Worm (Caenorhabditis elegans) whole organism, early embryonic: Measurements from ENCODE around the gene fbxa-64.

Experiments used
- F13C5.2 ChIP-seq: sonication (generic microtip); optimal IDR thresholded peaks from 2 replicates; lab custom pipeline; 2017; ENCODE audit warnings: mild to moderate bottlenecking, missing genetic modification characterization, inconsistent platforms, missing compliant biosample characterization
- ama-1 ChIP-seq: fragments of 150-350 bp; optimal IDR thresholded peaks from 2 replicates; lab custom pipeline; 2014
- ceh-13 ChIP-seq: fragments of 200-800 bp; sonication (Bioruptor generic); optimal IDR thresholded peaks from 2 replicates; lab custom pipeline; 2018; ENCODE audit warnings: mild to moderate bottlenecking, missing genetic modification characterization, missing compliant biosample characterization
- ceh-36 ChIP-seq: sonication (generic microtip); optimal IDR thresholded peaks from 2 replicates; lab custom pipeline; 2016; ENCODE audit warnings: missing genetic modification characterization, inconsistent platforms, missing compliant biosample characterization
- ets-7 ChIP-seq: sonication (generic microtip); optimal IDR thresholded peaks from 2 replicates; lab custom pipeline; 2016; ENCODE audit warnings: missing genotype, missing genetic modification characterization, missing compliant biosample characterization
- flt-1 ChIP-seq: fragments of 200-800 bp; sonication (Bioruptor generic); IDR thresholded peaks from 2 replicates; pipeline ENCODE4 v1.3.6; 2022; ENCODE audit warnings: missing genetic modification characterization, missing compliant biosample characterization
- hmg-4 ChIP-seq: fragments of 200-800 bp; sonication (Bioruptor generic); optimal IDR thresholded peaks from 2 replicates; lab custom pipeline; 2018; ENCODE audit warnings: mild to moderate bottlenecking, missing genetic modification characterization, missing compliant biosample characterization
- hnd-1 ChIP-seq: sonication (generic microtip); optimal IDR thresholded peaks from 2 replicates; lab custom pipeline; 2016; ENCODE audit warnings: missing genetic modification characterization, missing compliant biosample characterization
- pes-1 ChIP-seq: fragments of 200-800 bp; sonication (Bioruptor generic); IDR thresholded peaks from 2 replicates; pipeline ENCODE4 v1.3.6; 2022; ENCODE audit warnings: missing genetic modification reagents, missing genetic modification characterization, missing compliant biosample characterization
- sea-1 ChIP-seq: fragments of 200-800 bp; sonication (Bioruptor generic); conservative IDR thresholded peaks from 2 replicates; pipeline ENCODE4 v1.3.6; 2022; ENCODE audit warnings: missing genetic modification characterization, missing compliant biosample characterization
- tbx-37 ChIP-seq: fragments of 200-800 bp; sonication (Bioruptor generic); conservative IDR thresholded peaks from 2 replicates; pipeline ENCODE4 v1.3.6; 2022; ENCODE audit warnings: missing genetic modification reagents, missing genetic modification characterization, missing compliant biosample characterization
- tra-4 ChIP-seq: sonication (generic microtip); optimal IDR thresholded peaks from 2 replicates; lab custom pipeline; 2017; ENCODE audit warnings: missing genetic modification characterization, missing compliant biosample characterization

ce11 chrV:3324178-3324577 lies 46.2 kb upstream of the fbxa-64 start, which contains the start of gene C17B7.8:
- TF ChIP-seq ets-7 (tag; lab: Kevin White, UChicago) (no peak), ama-1 (lab: Kevin White, UChicago) (no peak), flt-1 (GFP tag; lab: Robert Waterston, UW) (no peak), hnd-1 (tag; lab: Kevin White, UChicago) (no peak), ceh-36 (tag; lab: Kevin White, UChicago) (no peak), F13C5.2 (tag; lab: Kevin White, UChicago) (no peak), ceh-13 (GFP tag; lab: Kevin White, UChicago) (no peak), hmg-4 (GFP tag; lab: Kevin White, UChicago) (no peak), sea-1 (GFP tag; lab: Robert Waterston, UW) (no peak), pes-1 (GFP tag; lab: Robert Waterston, UW) (no peak), tbx-37 (GFP tag; lab: Robert Waterston, UW) (no peak), tra-4 (tag; lab: Kevin White, UChicago) (no peak)
